Fruit fly (Drosophila melanogaster): ENCODE data around the gene Rtel1.

Rtel1 gene

dm6 chrX:5737157-5737556 is 10.4 kb upstream of the Rtel1 start (continued):
- TF ChIP-seq H15 (GFP tag; IDR thresholded peaks at IDR 0.05) = no peak
- TF ChIP-seq BtbVII (GFP tag; optimal IDR thresholded peaks at IDR 0.05) = no peak
- no peak for TF ChIP-seq CG4282 (GFP tag; optimal IDR thresholded peaks at IDR 0.05)
- TF ChIP-seq CG31365 (tag; optimal IDR thresholded peaks at IDR 0.05) = no peak
- no peak for TF ChIP-seq jing (GFP tag; optimal IDR thresholded peaks at IDR 0.05)
- no peak for TF ChIP-seq p53 (GFP tag; optimal IDR thresholded peaks at IDR 0.05)
- peak; percentile 47; the same call in 1 of the 2 replicates for TF ChIP-seq ara (GFP tag; IDR thresholded peaks at IDR 0.05)
- TF ChIP-seq CG11398 (GFP tag; optimal IDR thresholded peaks at IDR 0.05) = no peak
- TF ChIP-seq CG11093 (GFP tag; IDR thresholded peaks at IDR 0.05) = no peak
- TF ChIP-seq CG16815 (GFP tag; optimal IDR thresholded peaks at IDR 0.05) = peak; percentile 13
- TF ChIP-seq Rx (GFP tag; IDR thresholded peaks at IDR 0.05) = no peak
- no peak for TF ChIP-seq cato (GFP tag; optimal IDR thresholded peaks at IDR 0.05; ENCODE audit: borderline replicate concordance)
- no peak for TF ChIP-seq schlank (tag; optimal IDR thresholded peaks at IDR 0.05)
- no peak for TF ChIP-seq zen2 (GFP tag; IDR thresholded peaks at IDR 0.05; ENCODE audit: partially characterized antibody)
- no peak for TF ChIP-seq MESR4 (GFP tag; optimal IDR thresholded peaks at IDR 0.05)
- TF ChIP-seq slbo (GFP tag; IDR thresholded peaks at IDR 0.05) = peak; percentile 61
- no peak for TF ChIP-seq pzg (GFP tag; optimal IDR thresholded peaks at IDR 0.05)
- TF ChIP-seq tgo (GFP tag; IDR thresholded peaks at IDR 0.05) = no peak; the same call in 2 of the 3 replicates
- TF ChIP-seq row (GFP tag; IDR thresholded peaks at IDR 0.05) = peak; percentile 47; the same call in 1 of the 3 replicates
- TF ChIP-seq pfk (GFP tag; optimal IDR thresholded peaks at IDR 0.05) = peak; percentile 33
- no peak for TF ChIP-seq toy (GFP tag; IDR thresholded peaks at IDR 0.05)
- TF ChIP-seq YL-1 (GFP tag; optimal IDR thresholded peaks at IDR 0.05) = no peak
- no peak for TF ChIP-seq tap (tag; optimal IDR thresholded peaks at IDR 0.05)
- TF ChIP-seq chn (GFP tag; optimal IDR thresholded peaks at IDR 0.05) = no peak
- TF ChIP-seq CG14667 (GFP tag; IDR thresholded peaks at IDR 0.05) = no peak
- TF ChIP-seq CG15269 (tag; optimal IDR thresholded peaks at IDR 0.05) = no peak
- no peak for TF ChIP-seq C15 (GFP tag; IDR thresholded peaks at IDR 0.05)
- no peak for TF ChIP-seq CG6254 (GFP tag; optimal IDR thresholded peaks at IDR 0.05)
- no peak for TF ChIP-seq pnt (GFP tag; optimal IDR thresholded peaks at IDR 0.05)
- TF ChIP-seq CG14014 (GFP tag; IDR thresholded peaks at IDR 0.05) = 0 out of 2 replicates have a peak, but pooled peaks have one; percentile 8
- TF ChIP-seq klu (GFP tag; IDR thresholded peaks at IDR 0.05) = 0 out of 2 replicates have a peak, but pooled peaks have one; percentile 42
- TF ChIP-seq Gug (GFP tag; IDR thresholded peaks at IDR 0.05) = peak; percentile 42; the same call in 1 of the 4 replicates
- TF ChIP-seq CG14710 (tag; optimal IDR thresholded peaks at IDR 0.05) = no peak
- peak; percentile 22 for TF ChIP-seq CG4424 (GFP tag; optimal IDR thresholded peaks at IDR 0.05)
- no peak for TF ChIP-seq Gsc (GFP tag; IDR thresholded peaks at IDR 0.05)
- peak; percentile 32; the same call in 1 of the 2 replicates for TF ChIP-seq sisA (GFP tag; IDR thresholded peaks at IDR 0.05)
- TF ChIP-seq ci (GFP tag; IDR thresholded peaks at IDR 0.05) = peak; percentile 69; the same call in 2 of the 3 replicates
- TF ChIP-seq inv (GFP tag; IDR thresholded peaks at IDR 0.05; ENCODE audit: partially characterized antibody) = no peak
- no peak for TF ChIP-seq repo (GFP tag; optimal IDR thresholded peaks at IDR 0.05)
- TF ChIP-seq wek (GFP tag; optimal IDR thresholded peaks at IDR 0.05) = no peak
- TF ChIP-seq CG11696 (GFP tag; IDR thresholded peaks at IDR 0.05) = no peak
- no peak for TF ChIP-seq knrl (GFP tag; IDR thresholded peaks at IDR 0.05; ENCODE audit: partially characterized antibody)
- no peak for TF ChIP-seq exex (tag; optimal IDR thresholded peaks at IDR 0.05)
- TF ChIP-seq NC2α (GFP tag; optimal IDR thresholded peaks at IDR 0.05) = no peak
- no peak for TF ChIP-seq lilli (GFP tag; optimal IDR thresholded peaks at IDR 0.05)
- TF ChIP-seq Dfd (GFP tag; optimal IDR thresholded peaks at IDR 0.05) = no peak
- TF ChIP-seq Hr3 (GFP tag; optimal IDR thresholded peaks at IDR 0.05) = no peak
- TF ChIP-seq CG10274 (GFP tag; optimal IDR thresholded peaks at IDR 0.05) = no peak
- no peak for TF ChIP-seq en (GFP tag; optimal IDR thresholded peaks at IDR 0.05)
- 0 out of 2 replicates have a peak, but pooled peaks have one; percentile 4 for TF ChIP-seq CG5953 (GFP tag; IDR thresholded peaks at IDR 0.05)
- peak; percentile 35; the same call in 1 of the 2 replicates for TF ChIP-seq seq (GFP tag; IDR thresholded peaks at IDR 0.05)
- TF ChIP-seq zfh2 (GFP tag; optimal IDR thresholded peaks at IDR 0.05) = no peak

Measured in whole organism, embryonic.